Worm (Caenorhabditis elegans) whole organism, L4 larva: ENCODE results near the gene nas-4.
A peak's percentile ranks its signal among the peaks of the same experiment; 100 is the strongest.

Source experiments
- F10B5.3 ChIP-seq: sonication (generic microtip); optimal IDR thresholded peaks from 2 replicates; lab custom pipeline; 2016; ENCODE audit warnings: mild to moderate bottlenecking, missing genetic modification characterization, missing compliant biosample characterization
- F26F4.8 ChIP-seq: fragments of 200-800 bp; sonication (Bioruptor generic); conservative IDR thresholded peaks from 2 replicates; pipeline ENCODE4 v1.3.6; 2022; ENCODE audit warnings: missing genetic modification characterization, missing compliant biosample characterization
- F37D6.2 ChIP-seq: sonication (generic microtip); optimal IDR thresholded peaks from 2 replicates; lab custom pipeline; 2016; ENCODE audit warnings: mild to moderate bottlenecking, missing genetic modification characterization, missing compliant biosample characterization
- T26A8.4 ChIP-seq: fragments of 200-800 bp; sonication (Bioruptor generic); IDR thresholded peaks from 2 replicates; pipeline ENCODE4 v1.3.6; 2022; ENCODE audit warnings: missing genetic modification characterization, missing compliant biosample characterization
- aha-1 ChIP-seq: fragments of 150-350 bp; peaks from one replicate; lab custom pipeline; 2014; ENCODE audit warnings: missing biosample characterization, missing genetic modification characterization
- arid-1 ChIP-seq: fragments of 200-800 bp; sonication (Bioruptor generic); conservative IDR thresholded peaks from 2 replicates; pipeline ENCODE4 v1.3.6; 2022; ENCODE audit warnings: missing genetic modification reagents, missing genetic modification characterization, missing compliant biosample characterization
- ceh-20 ChIP-seq: fragments of 200-800 bp; sonication (Bioruptor generic); IDR thresholded peaks from 2 replicates; pipeline ENCODE4 v1.3.6; 2022; ENCODE audit warnings: missing genetic modification reagents, missing genetic modification characterization, missing compliant biosample characterization
- ceh-62 ChIP-seq: sonication (generic microtip); optimal IDR thresholded peaks from 2 replicates; lab custom pipeline; 2017; ENCODE audit warnings: missing biosample characterization, missing genetic modification characterization
- ceh-82 ChIP-seq: sonication (generic microtip); optimal IDR thresholded peaks from 2 replicates; lab custom pipeline; 2017; ENCODE audit warnings: missing biosample characterization, missing genetic modification characterization
- cey-2 ChIP-seq: sonication (generic microtip); optimal IDR thresholded peaks from 3 replicates; lab custom pipeline; 2017; ENCODE audit warnings: missing genetic modification characterization, mild to moderate bottlenecking, missing compliant biosample characterization, antibody characterized with exemption, borderline replicate concordance; ENCODE audit not compliant: insufficient read depth
- daf-16 ChIP-seq, 3 experiments: sonication (generic microtip); optimal IDR thresholded peaks; 2 replicates each; lab custom pipeline; 2016 to 2017; ENCODE audit warnings: missing genetic modification characterization in 3 of 3, missing genetic modification reagents in 3 of 3, mild to moderate bottlenecking in 2 of 3, missing compliant biosample characterization in 2 of 3, missing biosample characterization in 1 of 3, moderate library complexity in 1 of 3
- dmd-6 ChIP-seq: fragments of 200-800 bp; sonication (Bioruptor generic); IDR thresholded peaks from 2 replicates; pipeline ENCODE4 v1.3.6; 2022; ENCODE audit warnings: missing genetic modification reagents, missing genetic modification characterization, missing compliant biosample characterization
- dve-1 ChIP-seq: sonication (generic microtip); optimal IDR thresholded peaks from 2 replicates; lab custom pipeline; 2017; ENCODE audit warnings: antibody characterized with exemption, mild to moderate bottlenecking, missing genetic modification characterization, missing compliant biosample characterization; ENCODE audit not compliant: insufficient read depth
- fkh-10 ChIP-seq: fragments of 150-350 bp; optimal IDR thresholded peaks from 2 replicates; lab custom pipeline; 2014; ENCODE audit warnings: missing biosample characterization, missing genetic modification reagents, missing genetic modification characterization
- gei-8 ChIP-seq: fragments of 200-800 bp; sonication (Bioruptor generic); optimal IDR thresholded peaks from 2 replicates; lab custom pipeline; 2018; ENCODE audit warnings: mild to moderate bottlenecking, missing genetic modification characterization, missing compliant biosample characterization
- hif-1 ChIP-seq, 2 experiments: sonication (generic microtip); optimal IDR thresholded peaks; 2 replicates each; lab custom pipeline; 2016 to 2017; ENCODE audit warnings: missing compliant biosample characterization in 2 of 2, missing genetic modification characterization in 2 of 2, missing genetic modification reagents in 2 of 2, missing genotype in 2 of 2, mild to moderate bottlenecking in 1 of 2
- hlh-11 ChIP-seq: fragments of 200-800 bp; sonication (Bioruptor generic); optimal IDR thresholded peaks from 2 replicates; lab custom pipeline; 2018; ENCODE audit warnings: mild to moderate bottlenecking, missing genetic modification characterization, missing compliant biosample characterization
- hlh-30 ChIP-seq: sonication (generic microtip); optimal IDR thresholded peaks from 2 replicates; lab custom pipeline; 2017; ENCODE audit warnings: antibody characterized with exemption, mild to moderate bottlenecking, missing genetic modification characterization, missing compliant biosample characterization; ENCODE audit not compliant: insufficient read depth
- lin-1 ChIP-seq: fragments of 200-800 bp; sonication (Bioruptor generic); IDR thresholded peaks from 2 replicates; pipeline ENCODE4 v1.3.6; 2022; ENCODE audit warnings: missing genetic modification reagents, missing genetic modification characterization, missing compliant biosample characterization
- lsy-2 ChIP-seq, 2 experiments: fragments of 150-350 bp in 1 of 2; sonication (generic microtip) in 1 of 2; optimal IDR thresholded peaks; 2 replicates each; lab custom pipeline; 2014 to 2017; ENCODE audit warnings: missing biosample characterization in 2 of 2, missing genetic modification characterization in 2 of 2
- mdl-1 ChIP-seq, 2 experiments: fragments of 150-350 bp in 1 of 2; sonication (generic microtip) in 1 of 2; optimal IDR thresholded peaks; 2 replicates each; lab custom pipeline; 2014 to 2017; ENCODE audit warnings: missing biosample characterization in 2 of 2, missing genetic modification characterization in 2 of 2
- mdt-29 ChIP-seq: fragments of 200-800 bp; sonication (Bioruptor generic); IDR thresholded peaks from 2 replicates; pipeline ENCODE4 v1.3.6; 2022; ENCODE audit warnings: missing genetic modification reagents, missing genetic modification characterization, missing compliant biosample characterization
- mxl-3 ChIP-seq: fragments of 200-800 bp; sonication (Bioruptor generic); optimal IDR thresholded peaks from 2 replicates; lab custom pipeline; 2018; ENCODE audit warnings: mild to moderate bottlenecking, missing genetic modification characterization, missing compliant biosample characterization
- nhr-102 ChIP-seq: sonication (generic microtip); optimal IDR thresholded peaks from 2 replicates; lab custom pipeline; 2016; ENCODE audit warnings: mild to moderate bottlenecking, missing genetic modification characterization, moderate library complexity, missing compliant biosample characterization
- nhr-11 ChIP-seq: fragments of 150-350 bp; optimal IDR thresholded peaks from 2 replicates; lab custom pipeline; 2014; ENCODE audit warnings: missing biosample characterization, missing genetic modification characterization
- nhr-237 ChIP-seq: sonication (generic microtip); optimal IDR thresholded peaks from 2 replicates; lab custom pipeline; 2017; ENCODE audit warnings: missing biosample characterization, missing genetic modification characterization
- nhr-25 ChIP-seq: sonication (generic microtip); optimal IDR thresholded peaks from 2 replicates; lab custom pipeline; 2017; ENCODE audit warnings: missing genetic modification characterization, mild to moderate bottlenecking, missing compliant biosample characterization, antibody characterized with exemption, moderate library complexity, borderline replicate concordance; ENCODE audit not compliant: insufficient read depth
- nhr-28 ChIP-seq: fragments of 150-350 bp; optimal IDR thresholded peaks from 2 replicates; lab custom pipeline; 2014; ENCODE audit warnings: missing biosample characterization, missing genetic modification characterization
- nhr-42 ChIP-seq: fragments of 200-800 bp; sonication (Bioruptor generic); IDR thresholded peaks from 2 replicates; pipeline ENCODE4 v1.3.6; 2022; ENCODE audit warnings: missing genetic modification characterization, missing compliant biosample characterization
- nhr-48 ChIP-seq: sonication (generic microtip); optimal IDR thresholded peaks from 2 replicates; lab custom pipeline; 2016; ENCODE audit warnings: mild to moderate bottlenecking, missing genetic modification characterization, missing compliant biosample characterization
- nhr-77 ChIP-seq: fragments of 150-350 bp; optimal IDR thresholded peaks from 2 replicates; lab custom pipeline; 2014; ENCODE audit warnings: missing biosample characterization, missing genetic modification characterization
- pqm-1 ChIP-seq: sonication (generic microtip); optimal IDR thresholded peaks from 2 replicates; lab custom pipeline; 2017; ENCODE audit warnings: missing biosample characterization, missing genetic modification characterization
- saeg-2 ChIP-seq: fragments of 200-800 bp; sonication (Bioruptor generic); IDR thresholded peaks from 2 replicates; pipeline ENCODE4 v1.3.6; 2022; ENCODE audit warnings: missing genetic modification reagents, missing genetic modification characterization, missing compliant biosample characterization
- sdz-12 ChIP-seq: fragments of 200-800 bp; sonication (Bioruptor generic); optimal IDR thresholded peaks from 2 replicates; lab custom pipeline; 2018; ENCODE audit warnings: mild to moderate bottlenecking, missing genetic modification characterization, missing compliant biosample characterization
- tra-1 ChIP-seq: fragments of 200-800 bp; sonication (Bioruptor generic); IDR thresholded peaks from 2 replicates; pipeline ENCODE4 v1.3.6; 2022; ENCODE audit warnings: missing genetic modification reagents, missing genetic modification characterization, missing compliant biosample characterization
- unc-62 ChIP-seq, 3 experiments: fragments of 150-350 bp in 1 of 3; sonication (generic microtip); optimal IDR thresholded peaks in 2 of 3; peaks in 1 of 3; 1 replicate in 1 of 3; 2 replicates in 2 of 3; lab custom pipeline; 2014 to 2017; ENCODE audit warnings: missing biosample characterization in 3 of 3, missing genetic modification characterization in 3 of 3, missing genetic modification reagents in 3 of 3, missing genotype in 1 of 3
- vab-7 ChIP-seq: fragments of 200-800 bp; sonication (Bioruptor generic); IDR thresholded peaks from 2 replicates; pipeline ENCODE4 v1.3.6; 2022; ENCODE audit warnings: missing genetic modification reagents, missing genetic modification characterization, missing compliant biosample characterization
- zip-2 ChIP-seq: fragments of 150-350 bp; optimal IDR thresholded peaks from 2 replicates; lab custom pipeline; 2014; ENCODE audit warnings: missing biosample characterization, missing genetic modification characterization

The nas-4 gene

ce11 chrIII:6402810-6403209 lies 12.6 kb downstream of the nas-4 start:
- TF ChIP-seq F37D6.2 (no peak), F26F4.8 (GFP tag; lab: Robert Waterston, UW) (no peak), zip-2 (tag; lab: Kevin White, UChicago) (no peak), nhr-237 (tag; lab: Kevin White, UChicago) (no peak), arid-1 (GFP tag; lab: Robert Waterston, UW) (no peak), hif-1 (tag; optimal IDR thresholded peaks at IDR 0.05; lab: Kevin White, UChicago) (no peak), dmd-6 (peak; percentile 67), sdz-12 (GFP tag; lab: Kevin White, UChicago) (no peak), nhr-48 (tag; lab: Kevin White, UChicago) (no peak), ceh-82 (tag; lab: Kevin White, UChicago) (no peak), aha-1 (peak; percentile 56), T26A8.4 (GFP tag; lab: Robert Waterston, UW) (no peak), mdt-29 (GFP tag; lab: Robert Waterston, UW) (peak; percentile 34; the same call in 1 of the 2 replicates), fkh-10 (no peak), unc-62 (GFP tag; optimal IDR thresholded peaks at IDR 0.05 in 1 of 2; lab: Kevin White, UChicago) (peak in 1 of 2 experiments; percentile 83), unc-62 (tag; optimal IDR thresholded peaks at IDR 0.05; lab: Kevin White, UChicago) (no peak), F10B5.3 (tag; lab: Kevin White, UChicago) (no peak)

- TF ChIP-seq unc-62 (GFP tag; optimal IDR thresholded peaks at IDR 0.05 in 1 of 2; lab: Kevin White, UChicago) (peak in 1 of 2 experiments; percentile 74), unc-62 (tag; optimal IDR thresholded peaks at IDR 0.05; lab: Kevin White, UChicago) (no peak), daf-16 (GFP tag; optimal IDR thresholded peaks at IDR 0.05; lab: Kevin White, UChicago) (peak in 1 of 2 experiments; percentile 64), daf-16 (tag; optimal IDR thresholded peaks at IDR 0.05; lab: Kevin White, UChicago) (no peak), hlh-11 (tag; lab: Kevin White, UChicago) (peak; percentile 35), F37D6.2 (no peak), nhr-42 (GFP tag; lab: Robert Waterston, UW) (no peak), sdz-12 (GFP tag; lab: Kevin White, UChicago) (no peak)
Observed at ce11 chrIII:6402346-6402745, 13.1 kb downstream of the nas-4 start.

ce11 chrIII:6399424-6399823 lies 16.0 kb downstream of the nas-4 start:
- TF ChIP-seq fkh-10: peak; percentile 73
- no peak for TF ChIP-seq mdt-29 (GFP tag; lab: Robert Waterston, UW)

ce11 chrIII:6398124-6398523 lies 17.3 kb downstream of the nas-4 start:
- TF ChIP-seq tra-1 (GFP tag; lab: Robert Waterston, UW): no peak
- TF ChIP-seq nhr-11: peak; percentile 63
- TF ChIP-seq mxl-3 (GFP tag; lab: Kevin White, UChicago): no peak
- peak in 1 of 2 experiments; percentile 72 for TF ChIP-seq daf-16 (GFP tag; optimal IDR thresholded peaks at IDR 0.05; lab: Kevin White, UChicago)
- no peak for TF ChIP-seq daf-16 (tag; optimal IDR thresholded peaks at IDR 0.05; lab: Kevin White, UChicago)
- peak; percentile 65 for TF ChIP-seq aha-1

- TF ChIP-seq ceh-62 (tag; lab: Kevin White, UChicago): no peak
- TF ChIP-seq nhr-11: no peak
- peak; percentile 34; the same call in 1 of the 2 replicates for TF ChIP-seq ceh-20 (GFP tag; lab: Robert Waterston, UW)
- TF ChIP-seq pqm-1: peak; percentile 79
- peak in 1 of 2 experiments; percentile 76 for TF ChIP-seq mdl-1 (tag; optimal IDR thresholded peaks at IDR 0.05; lab: Kevin White, UChicago)
- peak; percentile 87 for TF ChIP-seq hlh-11 (tag; lab: Kevin White, UChicago)
- TF ChIP-seq nhr-102 (tag; lab: Kevin White, UChicago): peak; percentile 80
- TF ChIP-seq gei-8 (GFP tag; lab: Kevin White, UChicago): no peak
- no peak for TF ChIP-seq nhr-237 (tag; lab: Kevin White, UChicago)
- no peak for TF ChIP-seq saeg-2
- TF ChIP-seq nhr-28 (tag; lab: Kevin White, UChicago): peak; percentile 59
- TF ChIP-seq nhr-48 (tag; lab: Kevin White, UChicago): peak; percentile 76
- TF ChIP-seq daf-16 (GFP tag; optimal IDR thresholded peaks at IDR 0.05; lab: Kevin White, UChicago): peak in 1 of 2 experiments; percentile 57
- peak; percentile 95 for TF ChIP-seq daf-16 (tag; optimal IDR thresholded peaks at IDR 0.05; lab: Kevin White, UChicago)
- TF ChIP-seq dve-1 (tag; lab: Kevin White, UChicago): peak; percentile 78
- TF ChIP-seq nhr-77 (tag; lab: Kevin White, UChicago): peak; percentile 31
- TF ChIP-seq hlh-30: peak; percentile 6
- no peak for TF ChIP-seq vab-7 (GFP tag; lab: Robert Waterston, UW)
- TF ChIP-seq cey-2 (tag; lab: Kevin White, UChicago): peak; percentile 20
- TF ChIP-seq mxl-3 (GFP tag; lab: Kevin White, UChicago): peak; percentile 88
- TF ChIP-seq dmd-6: peak; percentile 86
- TF ChIP-seq lsy-2 (tag; optimal IDR thresholded peaks at IDR 0.05; lab: Kevin White, UChicago): peak in 1 of 2 experiments; percentile 33
- no peak for TF ChIP-seq nhr-25 (tag; lab: Kevin White, UChicago)
- TF ChIP-seq unc-62 (GFP tag; optimal IDR thresholded peaks at IDR 0.05 in 1 of 2; lab: Kevin White, UChicago): peak in 1 of 2 experiments; percentile 72
- TF ChIP-seq unc-62 (tag; optimal IDR thresholded peaks at IDR 0.05; lab: Kevin White, UChicago): no peak
- peak; percentile 76 for TF ChIP-seq lin-1 (GFP tag; lab: Robert Waterston, UW)
- TF ChIP-seq zip-2 (tag; lab: Kevin White, UChicago): no peak
Observed at ce11 chrIII:6396381-6396780, 19.1 kb downstream of the nas-4 start.
